Fruit fly (Drosophila melanogaster) whole organism, embryonic: ENCODE results near the gene CG43407.

Experiments
- ATbp ChIP-seq: fragments of 200-800 bp; sonication (Bioruptor generic); optimal IDR thresholded peaks from 2 replicates; lab custom pipeline; 2017; ENCODE audit warnings: missing biosample characterization, mild to moderate bottlenecking, missing genetic modification characterization, missing genetic modification reagents
- Aef1 ChIP-seq: fragments of 200-800 bp; sonication (Bioruptor generic); IDR thresholded peaks from 3 replicates; pipeline ENCODE4 v1.3.6; 2022; ENCODE audit warnings: missing biosample characterization, missing genetic modification characterization
- B-H1 ChIP-seq: fragments of 200-800 bp; sonication (Bioruptor generic); IDR thresholded peaks from 3 replicates; pipeline ENCODE4 v1.3.6; 2022; ENCODE audit warnings: missing biosample characterization, missing genetic modification characterization
- CG10431 ChIP-seq: fragments of 200-800 bp; sonication (Bioruptor generic); optimal IDR thresholded peaks from 3 replicates; lab custom pipeline; 2018; ENCODE audit warnings: missing biosample characterization, mild to moderate bottlenecking, missing genetic modification characterization
- CG11504 ChIP-seq: fragments of 200-800 bp; sonication (Bioruptor generic); optimal IDR thresholded peaks from 3 replicates; lab custom pipeline; 2019; ENCODE audit warnings: missing biosample characterization, mild to moderate bottlenecking, missing genetic modification characterization, moderate library complexity
- CG12391 ChIP-seq: fragments of 200-800 bp; sonication (Bioruptor generic); optimal IDR thresholded peaks from 3 replicates; lab custom pipeline; 2018; ENCODE audit warnings: missing biosample characterization, mild to moderate bottlenecking, missing genetic modification characterization, moderate library complexity
- CG14965 ChIP-seq: fragments of 200-800 bp; sonication (Bioruptor generic); optimal IDR thresholded peaks from 2 replicates; lab custom pipeline; 2016; ENCODE audit warnings: missing biosample characterization, missing genetic modification characterization, borderline replicate concordance
- CG15011 ChIP-seq: fragments of 200-800 bp; sonication (Bioruptor generic); optimal IDR thresholded peaks from 3 replicates; lab custom pipeline; 2018; ENCODE audit warnings: missing biosample characterization, mild to moderate bottlenecking, missing genetic modification characterization
- CG1792 ChIP-seq: fragments of 200-800 bp; sonication (Bioruptor generic); optimal IDR thresholded peaks from 2 replicates; lab custom pipeline; 2016; ENCODE audit warnings: missing biosample characterization, missing genetic modification characterization
- CG2120 ChIP-seq: fragments of 200-800 bp; sonication (Bioruptor generic); optimal IDR thresholded peaks from 3 replicates; lab custom pipeline; 2016; ENCODE audit warnings: missing biosample characterization, missing genetic modification characterization
- CG2678 ChIP-seq: fragments of 200-800 bp; sonication (Bioruptor generic); optimal IDR thresholded peaks from 3 replicates; lab custom pipeline; 2019; ENCODE audit warnings: missing biosample characterization, mild to moderate bottlenecking, missing genetic modification characterization, moderate library complexity
- CG2712 ChIP-seq: fragments of 200-800 bp; optimal IDR thresholded peaks from 3 replicates; lab custom pipeline; 2019; ENCODE audit warnings: missing biosample characterization, mild to moderate bottlenecking, missing genetic modification characterization, moderate library complexity
- CG33557 ChIP-seq: fragments of 200-800 bp; sonication (Bioruptor generic); optimal IDR thresholded peaks from 2 replicates; lab custom pipeline; 2019; ENCODE audit warnings: missing biosample characterization, mild to moderate bottlenecking, missing genetic modification characterization, moderate library complexity
- CG3407 ChIP-seq: fragments of 200-800 bp; sonication (Bioruptor generic); optimal IDR thresholded peaks from 2 replicates; lab custom pipeline; 2018; ENCODE audit warnings: missing biosample characterization, mild to moderate bottlenecking, missing genetic modification characterization
- CG34422 ChIP-seq: fragments of 200-800 bp; sonication (Bioruptor generic); IDR thresholded peaks from 3 replicates; pipeline ENCODE4 v1.3.6; 2022; ENCODE audit warnings: missing biosample characterization, missing genetic modification characterization
- CG42726 ChIP-seq: fragments of 200-800 bp; sonication (Bioruptor generic); IDR thresholded peaks from 2 replicates; pipeline ENCODE4 v1.3.6; 2022; ENCODE audit warnings: missing biosample characterization, missing genetic modification characterization; ENCODE audit not compliant: partially characterized antibody
- CG5180 ChIP-seq: fragments of 200-800 bp; sonication (Bioruptor generic); optimal IDR thresholded peaks from 3 replicates; lab custom pipeline; 2017; ENCODE audit warnings: missing biosample characterization, missing genetic modification characterization, mild to moderate bottlenecking, moderate library complexity, missing genetic modification reagents
- Chrac-16 ChIP-seq: fragments of 200-800 bp; sonication (Bioruptor generic); optimal IDR thresholded peaks from 3 replicates; lab custom pipeline; 2016; ENCODE audit warnings: missing biosample characterization, missing genetic modification characterization
- Ets65A ChIP-seq: fragments of 200-800 bp; sonication (Bioruptor generic); peaks from one replicate; lab custom pipeline; 2016; ENCODE audit warnings: missing biosample characterization, missing genetic modification characterization
- Hand ChIP-seq: fragments of 200-800 bp; sonication (Bioruptor generic); optimal IDR thresholded peaks from 2 replicates; lab custom pipeline; 2017; ENCODE audit warnings: mild to moderate bottlenecking, missing biosample characterization, missing genetic modification reagents, missing genetic modification characterization
- Hr51 ChIP-seq, 2 experiments: fragments of 200-800 bp; sonication (Bioruptor generic); optimal IDR thresholded peaks; 2 replicates in 1 of 2; 3 replicates in 1 of 2; lab custom pipeline; 2016 to 2018; ENCODE audit warnings: missing biosample characterization in 2 of 2, missing genetic modification characterization in 2 of 2, mild to moderate bottlenecking in 1 of 2, moderate library complexity in 1 of 2
- MTF-1 ChIP-seq: fragments of 200-800 bp; sonication (Bioruptor generic); optimal IDR thresholded peaks from 2 replicates; lab custom pipeline; 2018; ENCODE audit warnings: missing biosample characterization, mild to moderate bottlenecking, missing genetic modification characterization, borderline replicate concordance
- NC2β ChIP-seq: fragments of 200-800 bp; sonication (Bioruptor generic); optimal IDR thresholded peaks from 2 replicates; lab custom pipeline; 2016; ENCODE audit warnings: missing biosample characterization, missing genetic modification characterization
- Rx ChIP-seq: fragments of 200-800 bp; sonication (Bioruptor generic); IDR thresholded peaks from 2 replicates; pipeline ENCODE4 v1.3.6; 2022; ENCODE audit warnings: missing biosample characterization, missing genetic modification characterization
- Sox100B ChIP-seq: fragments of 200-800 bp; sonication (Bioruptor generic); optimal IDR thresholded peaks from 3 replicates; lab custom pipeline; 2018; ENCODE audit warnings: missing biosample characterization, mild to moderate bottlenecking, missing genetic modification characterization
- Usf ChIP-seq: fragments of 200-800 bp; sonication (Bioruptor generic); optimal IDR thresholded peaks from 2 replicates; lab custom pipeline; 2017; ENCODE audit warnings: missing genotype, missing biosample characterization, missing genetic modification characterization
- ato ChIP-seq: fragments of 200-800 bp; sonication (Bioruptor generic); IDR thresholded peaks from 2 replicates; pipeline ENCODE4 v1.3.6; 2022; ENCODE audit warnings: missing biosample characterization, missing genetic modification characterization; ENCODE audit not compliant: partially characterized antibody
- esg ChIP-seq: fragments of 200-800 bp; sonication (Bioruptor generic); conservative IDR thresholded peaks from 2 replicates; pipeline ENCODE4 v1.3.6; 2022; ENCODE audit warnings: missing biosample characterization, missing genetic modification characterization
- fd96Cb ChIP-seq: fragments of 200-800 bp; sonication (Bioruptor generic); optimal IDR thresholded peaks from 2 replicates; lab custom pipeline; 2018; ENCODE audit warnings: missing biosample characterization, mild to moderate bottlenecking, missing genetic modification characterization, moderate library complexity
- her ChIP-seq: fragments of 200-800 bp; sonication (Bioruptor generic); optimal IDR thresholded peaks from 2 replicates; lab custom pipeline; 2016; ENCODE audit warnings: missing biosample characterization, missing genetic modification characterization
- hth ChIP-seq: fragments of >200 bp; optimal IDR thresholded peaks from 2 replicates; lab custom pipeline; 2017; ENCODE audit warnings: inconsistent platforms
- repo ChIP-seq: fragments of 200-800 bp; sonication (Bioruptor generic); optimal IDR thresholded peaks from 2 replicates; lab custom pipeline; 2016; ENCODE audit warnings: missing biosample characterization, missing genetic modification characterization
- sd ChIP-seq: fragments of 200-800 bp; sonication (Bioruptor generic); optimal IDR thresholded peaks from 3 replicates; lab custom pipeline; 2018; ENCODE audit warnings: missing biosample characterization, mild to moderate bottlenecking, missing genetic modification characterization, moderate library complexity
- so ChIP-seq: fragments of 200-800 bp; sonication (Bioruptor generic); IDR thresholded peaks from 3 replicates; pipeline ENCODE4 v1.3.6; 2022; ENCODE audit warnings: missing biosample characterization, missing genetic modification characterization
- sr ChIP-seq: fragments of 200-800 bp; sonication (Bioruptor generic); IDR thresholded peaks from 3 replicates; pipeline ENCODE4 v1.3.6; 2022; ENCODE audit warnings: missing biosample characterization, missing genetic modification characterization
- tap ChIP-seq: fragments of 200-800 bp; optimal IDR thresholded peaks from 3 replicates; lab custom pipeline; 2019; ENCODE audit warnings: missing biosample characterization, mild to moderate bottlenecking, missing genetic modification characterization, moderate library complexity
- tin ChIP-seq: fragments of 200-800 bp; sonication (Bioruptor generic); optimal IDR thresholded peaks from 3 replicates; lab custom pipeline; 2016; ENCODE audit warnings: missing biosample characterization, missing genetic modification characterization
- tna ChIP-seq: fragments of 200-800 bp; sonication (Bioruptor generic); IDR thresholded peaks from 2 replicates; pipeline ENCODE4 v1.3.6; 2022; ENCODE audit warnings: missing biosample characterization, missing genetic modification characterization; ENCODE audit not compliant: partially characterized antibody
- unc-4 ChIP-seq: fragments of 200-800 bp; sonication (Bioruptor generic); IDR thresholded peaks from 2 replicates; pipeline ENCODE4 v1.3.6; 2022; ENCODE audit warnings: missing biosample characterization, missing genetic modification characterization; ENCODE audit not compliant: partially characterized antibody
- unpg ChIP-seq: fragments of 200-800 bp; sonication (Bioruptor generic); optimal IDR thresholded peaks from 3 replicates; lab custom pipeline; 2018; ENCODE audit warnings: missing biosample characterization, mild to moderate bottlenecking, missing genetic modification characterization, moderate library complexity

The CG43407 gene

dm6 chr3L:19041665-19042385, 11.4 kb downstream of the CG43407 start (continued):
- no peak for TF ChIP-seq B-H1
- no peak for TF ChIP-seq MTF-1
- peak; percentile 32 for TF ChIP-seq CG12391 (tag; lab: Kevin White, UChicago)
- TF ChIP-seq sd (tag; lab: Kevin White, UChicago) = peak; percentile 86
- TF ChIP-seq Chrac-16 (GFP tag; lab: Kevin White, UChicago) = peak; percentile 4
- no peak for TF ChIP-seq Hand (GFP tag; lab: Kevin White, UChicago)
- TF ChIP-seq CG1792 = no peak
- peak; percentile 4 for TF ChIP-seq CG3407
- TF ChIP-seq CG2712 (tag; lab: Kevin White, UChicago) = peak; percentile 53
- peak; percentile 28 for TF ChIP-seq fd96Cb
- no peak for TF ChIP-seq unc-4 (GFP tag; lab: Robert Waterston, UW)
- TF ChIP-seq CG2678 (tag; lab: Kevin White, UChicago) = peak; percentile 37
- no peak for TF ChIP-seq CG14965 (GFP tag; lab: Kevin White, UChicago)
- no peak for TF ChIP-seq CG10431 (GFP tag; lab: Kevin White, UChicago)
- no peak for TF ChIP-seq Usf (GFP tag; lab: Kevin White, UChicago)
- peak; percentile 59 for TF ChIP-seq Sox100B (GFP tag; lab: Kevin White, UChicago)
- TF ChIP-seq ato (GFP tag; lab: Robert Waterston, UW) = no peak
- peak; percentile 15 for TF ChIP-seq CG33557 (GFP tag; lab: Kevin White, UChicago)
- peak; percentile 69 for TF ChIP-seq CG11504 (tag; lab: Kevin White, UChicago)
- TF ChIP-seq Rx (GFP tag; lab: Robert Waterston, UW) = no peak
- no peak for TF ChIP-seq CG42726 (GFP tag; lab: Robert Waterston, UW)
- TF ChIP-seq CG34422 (GFP tag; lab: Robert Waterston, UW) = no peak
- TF ChIP-seq hth = no peak
- no peak for TF ChIP-seq sr (GFP tag; lab: Robert Waterston, UW)
- TF ChIP-seq repo (GFP tag; lab: Kevin White, UChicago) = no peak
- TF ChIP-seq unpg (GFP tag; lab: Kevin White, UChicago) = peak; percentile 15
- peak; percentile 14 for TF ChIP-seq ATbp (GFP tag; lab: Kevin White, UChicago)
- TF ChIP-seq Aef1 = no peak
- no peak for TF ChIP-seq CG2120 (GFP tag; lab: Kevin White, UChicago)
- TF ChIP-seq tap (tag; lab: Kevin White, UChicago) = peak; percentile 1
- TF ChIP-seq Hr51 (GFP tag; optimal IDR thresholded peaks at IDR 0.05; lab: Kevin White, UChicago) = peak in 1 of 2 experiments; percentile 65
- no peak for TF ChIP-seq NC2β (GFP tag; lab: Kevin White, UChicago)
- no peak for TF ChIP-seq esg

- peak; percentile 87 for TF ChIP-seq CG5180 (GFP tag; lab: Kevin White, UChicago)
- no peak for TF ChIP-seq her (GFP tag; lab: Kevin White, UChicago)
- peak; percentile 15 for TF ChIP-seq Ets65A
- TF ChIP-seq CG15011 (GFP tag; lab: Kevin White, UChicago) = no peak
- no peak for TF ChIP-seq tin
- no peak for TF ChIP-seq tna
- no peak for TF ChIP-seq so (GFP tag; lab: Robert Waterston, UW)
These were observed 12.0 kb downstream of the CG43407 start for dm6 chr3L:19041161-19041560.
